Fruit fly (Drosophila melanogaster) whole organism, embryonic: ENCODE data around the gene Vha16-2.
A peak's percentile ranks its signal among the peaks of the same experiment; 100 is the strongest.

ENCODE experiments used
- Ada2b ChIP-seq: fragments of 200-800 bp; sonication (Bioruptor generic); IDR thresholded peaks from 2 replicates; pipeline ENCODE4 v1.3.6; 2022; ENCODE audit warnings: missing biosample characterization, missing genetic modification characterization
- Blimp-1 ChIP-seq: fragments of 200-800 bp; sonication (Bioruptor generic); optimal IDR thresholded peaks from 3 replicates; lab custom pipeline; 2018; ENCODE audit warnings: missing biosample characterization, missing genetic modification characterization, mild to moderate bottlenecking, moderate library complexity, missing genetic modification reagents
- BtbVII ChIP-seq: fragments of 200-800 bp; sonication (Bioruptor generic); optimal IDR thresholded peaks from 3 replicates; lab custom pipeline; 2017; ENCODE audit warnings: missing biosample characterization, mild to moderate bottlenecking, missing genetic modification characterization
- CG10267 ChIP-seq: fragments of 200-800 bp; sonication (Bioruptor generic); optimal IDR thresholded peaks from 2 replicates; lab custom pipeline; 2018; ENCODE audit warnings: missing biosample characterization, mild to moderate bottlenecking, missing genetic modification characterization, moderate library complexity
- CG10979 ChIP-seq: fragments of 200-800 bp; sonication (Bioruptor generic); optimal IDR thresholded peaks from 2 replicates; lab custom pipeline; 2018; ENCODE audit warnings: missing biosample characterization, mild to moderate bottlenecking, missing genetic modification characterization, moderate library complexity
- CG11085 ChIP-seq: fragments of 200-800 bp; sonication (Bioruptor generic); IDR thresholded peaks from 2 replicates; pipeline ENCODE4 v1.3.6; 2022; ENCODE audit warnings: missing biosample characterization, missing genetic modification characterization
- CG11247 ChIP-seq: fragments of 200-800 bp; sonication (Bioruptor generic); IDR thresholded peaks from 2 replicates; pipeline ENCODE4 v1.3.6; 2022; ENCODE audit warnings: missing biosample characterization, missing genetic modification characterization
- CG11504 ChIP-seq: fragments of 200-800 bp; sonication (Bioruptor generic); optimal IDR thresholded peaks from 3 replicates; lab custom pipeline; 2019; ENCODE audit warnings: missing biosample characterization, mild to moderate bottlenecking, missing genetic modification characterization, moderate library complexity
- CG13296 ChIP-seq: fragments of 200-800 bp; sonication (Bioruptor generic); optimal IDR thresholded peaks from 3 replicates; lab custom pipeline; 2018; ENCODE audit warnings: missing biosample characterization, mild to moderate bottlenecking, missing genetic modification characterization
- CG13775 ChIP-seq: fragments of 200-800 bp; sonication (Bioruptor generic); optimal IDR thresholded peaks from 3 replicates; lab custom pipeline; 2017; ENCODE audit warnings: missing biosample characterization, mild to moderate bottlenecking, missing genetic modification characterization
- CG14710 ChIP-seq: fragments of 200-800 bp; sonication (Bioruptor generic); optimal IDR thresholded peaks from 3 replicates; lab custom pipeline; 2019; ENCODE audit warnings: missing biosample characterization, mild to moderate bottlenecking, missing genetic modification characterization, moderate library complexity
- CG17328 ChIP-seq: fragments of 200-800 bp; sonication (Bioruptor generic); IDR thresholded peaks from 2 replicates; pipeline ENCODE4 v1.3.6; 2022; ENCODE audit warnings: missing biosample characterization, missing genetic modification characterization
- CG17385 ChIP-seq: fragments of 200-800 bp; sonication (Bioruptor generic); optimal IDR thresholded peaks from 3 replicates; lab custom pipeline; 2018; ENCODE audit warnings: missing biosample characterization, mild to moderate bottlenecking, missing genetic modification characterization
- CG18262 ChIP-seq: fragments of 200-800 bp; optimal IDR thresholded peaks from 3 replicates; lab custom pipeline; 2019; ENCODE audit warnings: missing biosample characterization, mild to moderate bottlenecking, missing genetic modification characterization, moderate library complexity
- CG18599 ChIP-seq: fragments of 200-800 bp; sonication (Bioruptor generic); optimal IDR thresholded peaks from 3 replicates; lab custom pipeline; 2017; ENCODE audit warnings: missing biosample characterization, missing genetic modification characterization, mild to moderate bottlenecking, moderate library complexity, missing genetic modification reagents
- CG2199 ChIP-seq: fragments of 200-800 bp; sonication (Bioruptor generic); IDR thresholded peaks from 3 replicates; pipeline ENCODE4 v1.3.6; 2022; ENCODE audit warnings: missing biosample characterization, missing genetic modification characterization
- CG30403 ChIP-seq: fragments of 200-800 bp; sonication (Bioruptor generic); optimal IDR thresholded peaks from 3 replicates; lab custom pipeline; 2016; ENCODE audit warnings: missing biosample characterization, missing genetic modification characterization
- CG31441 ChIP-seq: fragments of 200-800 bp; sonication (Bioruptor generic); IDR thresholded peaks from 2 replicates; pipeline ENCODE4 v1.3.6; 2022; ENCODE audit warnings: missing biosample characterization, missing genetic modification characterization
- CG3281 ChIP-seq: fragments of 200-800 bp; sonication (Bioruptor generic); optimal IDR thresholded peaks from 3 replicates; lab custom pipeline; 2017; ENCODE audit warnings: missing biosample characterization, mild to moderate bottlenecking, missing genetic modification characterization
- CG6813 ChIP-seq: fragments of 200-800 bp; sonication (Bioruptor generic); optimal IDR thresholded peaks from 2 replicates; lab custom pipeline; 2017; ENCODE audit warnings: missing biosample characterization, missing genetic modification characterization, mild to moderate bottlenecking, moderate library complexity, missing genetic modification reagents
- Camta ChIP-seq: fragments of 200-800 bp; sonication (Bioruptor generic); optimal IDR thresholded peaks from 2 replicates; lab custom pipeline; 2016; ENCODE audit warnings: missing biosample characterization, missing genetic modification characterization
- E2f1 ChIP-seq: fragments of 200-800 bp; sonication (Bioruptor generic); IDR thresholded peaks from 2 replicates; pipeline ENCODE4 v1.3.6; 2022; ENCODE audit warnings: missing biosample characterization, missing genetic modification characterization
- H15 ChIP-seq: fragments of 200-800 bp; sonication (Bioruptor generic); IDR thresholded peaks from 3 replicates; pipeline ENCODE4 v1.3.6; 2022; ENCODE audit warnings: missing biosample characterization, missing genetic modification characterization
- HLH4C ChIP-seq: fragments of 200-800 bp; sonication (Bioruptor generic); IDR thresholded peaks from 3 replicates; pipeline ENCODE4 v1.3.6; 2022; ENCODE audit warnings: missing biosample characterization, missing genetic modification characterization; ENCODE audit not compliant: partially characterized antibody
- Max ChIP-seq: fragments of 200-800 bp; sonication (Bioruptor generic); optimal IDR thresholded peaks from 2 replicates; lab custom pipeline; 2016; ENCODE audit warnings: missing biosample characterization, mild to moderate bottlenecking, missing genetic modification characterization
- Pdp1 ChIP-seq, 2 experiments: fragments of 200-800 bp; sonication (Bioruptor generic); optimal IDR thresholded peaks; 3 replicates each; lab custom pipeline; 2016; ENCODE audit warnings: missing biosample characterization in 2 of 2, missing genetic modification characterization in 2 of 2, mild to moderate bottlenecking in 1 of 2, moderate library complexity in 1 of 2
- Sox100B ChIP-seq: fragments of 200-800 bp; sonication (Bioruptor generic); optimal IDR thresholded peaks from 3 replicates; lab custom pipeline; 2018; ENCODE audit warnings: missing biosample characterization, mild to moderate bottlenecking, missing genetic modification characterization
- ara ChIP-seq: fragments of 200-800 bp; sonication (Bioruptor generic); IDR thresholded peaks from 2 replicates; pipeline ENCODE4 v1.3.6; 2022; ENCODE audit warnings: missing biosample characterization, missing genetic modification characterization
- ato ChIP-seq: fragments of 200-800 bp; sonication (Bioruptor generic); IDR thresholded peaks from 2 replicates; pipeline ENCODE4 v1.3.6; 2022; ENCODE audit warnings: missing biosample characterization, missing genetic modification characterization; ENCODE audit not compliant: partially characterized antibody
- btn ChIP-seq: fragments of 200-800 bp; sonication (Bioruptor generic); optimal IDR thresholded peaks from 2 replicates; lab custom pipeline; 2016; ENCODE audit warnings: missing biosample characterization, missing genetic modification characterization
- cad ChIP-seq: fragments of >200 bp; optimal IDR thresholded peaks from 2 replicates; lab custom pipeline; 2017; ENCODE audit warnings: missing biosample characterization, missing genetic modification characterization
- dati ChIP-seq: fragments of 200-800 bp; sonication (Bioruptor generic); IDR thresholded peaks from 2 replicates; pipeline ENCODE4 v1.3.6; 2022; ENCODE audit warnings: missing biosample characterization, missing genetic modification characterization
- dmrt99B ChIP-seq: fragments of 200-800 bp; sonication (Bioruptor generic); optimal IDR thresholded peaks from 2 replicates; lab custom pipeline; 2018; ENCODE audit warnings: missing biosample characterization, mild to moderate bottlenecking, missing genetic modification characterization, moderate library complexity
- ems ChIP-seq: fragments of 200-800 bp; sonication (Bioruptor generic); optimal IDR thresholded peaks from 3 replicates; lab custom pipeline; 2016; ENCODE audit warnings: missing biosample characterization, missing genetic modification characterization
- fd96Cb ChIP-seq: fragments of 200-800 bp; sonication (Bioruptor generic); optimal IDR thresholded peaks from 2 replicates; lab custom pipeline; 2018; ENCODE audit warnings: missing biosample characterization, mild to moderate bottlenecking, missing genetic modification characterization, moderate library complexity
- gem ChIP-seq: fragments of 200-800 bp; sonication (Bioruptor generic); optimal IDR thresholded peaks from 2 replicates; lab custom pipeline; 2019; ENCODE audit warnings: missing biosample characterization, mild to moderate bottlenecking, missing genetic modification characterization, moderate library complexity
- kah ChIP-seq: fragments of 200-800 bp; sonication (Bioruptor generic); optimal IDR thresholded peaks from 2 replicates; lab custom pipeline; 2018; ENCODE audit warnings: missing biosample characterization, mild to moderate bottlenecking, missing genetic modification characterization
- ken ChIP-seq: fragments of 200-800 bp; sonication (Bioruptor generic); IDR thresholded peaks from 3 replicates; pipeline ENCODE4 v1.3.6; 2022; ENCODE audit warnings: missing biosample characterization, missing genetic modification characterization
- lab ChIP-seq: fragments of 200-800 bp; sonication (Bioruptor generic); optimal IDR thresholded peaks from 3 replicates; lab custom pipeline; 2017; ENCODE audit warnings: missing biosample characterization, missing genetic modification characterization, mild to moderate bottlenecking, moderate library complexity, missing genetic modification reagents
- pan ChIP-seq, 4 experiments: fragments of >200 bp in 3 of 4; fragments of 200-800 bp in 1 of 4; sonication (Bioruptor generic) in 1 of 4; optimal IDR thresholded peaks in 3 of 4; IDR thresholded peaks in 1 of 4; 2 replicates each; pipeline versions ENCODE4 v1.3.6 to Lab custom; 2017 to 2022; ENCODE audit warnings: missing biosample characterization in 2 of 4, missing genetic modification characterization in 2 of 4, mixed read lengths in 1 of 4
- phol ChIP-seq: fragments of 200-800 bp; sonication (Bioruptor generic); optimal IDR thresholded peaks from 3 replicates; lab custom pipeline; 2018; ENCODE audit warnings: missing biosample characterization, mild to moderate bottlenecking, missing genetic modification characterization, moderate library complexity
- prd ChIP-seq, 3 experiments: fragments of >200 bp in 2 of 3; fragments of 200-800 bp in 1 of 3; sonication (Bioruptor generic) in 1 of 3; optimal IDR thresholded peaks in 2 of 3; IDR thresholded peaks in 1 of 3; 2 replicates in 2 of 3; 3 replicates in 1 of 3; pipeline versions ENCODE4 v1.3.6 to Lab custom; 2017 to 2022; ENCODE audit warnings: missing biosample characterization in 1 of 3, missing genetic modification characterization in 1 of 3
- pzg ChIP-seq: fragments of 200-800 bp; sonication (Bioruptor generic); optimal IDR thresholded peaks from 3 replicates; lab custom pipeline; 2018; ENCODE audit warnings: missing biosample characterization, mild to moderate bottlenecking, missing genetic modification characterization, moderate library complexity
- sc ChIP-seq, 3 experiments: fragments of >200 bp in 2 of 3; fragments of 200-800 bp in 1 of 3; sonication (Bioruptor generic) in 1 of 3; optimal IDR thresholded peaks; 2 replicates in 2 of 3; 3 replicates in 1 of 3; lab custom pipeline; 2017; ENCODE audit warnings: mild to moderate bottlenecking in 1 of 3, missing biosample characterization in 1 of 3, missing genetic modification characterization in 1 of 3, missing genetic modification reagents in 1 of 3
- twi ChIP-seq: fragments of 200-800 bp; optimal IDR thresholded peaks from 2 replicates; lab custom pipeline; 2019; ENCODE audit warnings: missing biosample characterization, mild to moderate bottlenecking, missing genetic modification characterization, moderate library complexity
- wor ChIP-seq: fragments of 200-800 bp; sonication (Bioruptor generic); IDR thresholded peaks from 2 replicates; pipeline ENCODE4 v1.3.6; 2022; ENCODE audit warnings: missing biosample characterization, missing genetic modification characterization
- zfh1 ChIP-seq: fragments of 200-800 bp; sonication (Bioruptor generic); IDR thresholded peaks from 3 replicates; pipeline ENCODE4 v1.3.6; 2022; ENCODE audit warnings: missing biosample characterization, missing genetic modification characterization

Gene Vha16-2

DNA sequence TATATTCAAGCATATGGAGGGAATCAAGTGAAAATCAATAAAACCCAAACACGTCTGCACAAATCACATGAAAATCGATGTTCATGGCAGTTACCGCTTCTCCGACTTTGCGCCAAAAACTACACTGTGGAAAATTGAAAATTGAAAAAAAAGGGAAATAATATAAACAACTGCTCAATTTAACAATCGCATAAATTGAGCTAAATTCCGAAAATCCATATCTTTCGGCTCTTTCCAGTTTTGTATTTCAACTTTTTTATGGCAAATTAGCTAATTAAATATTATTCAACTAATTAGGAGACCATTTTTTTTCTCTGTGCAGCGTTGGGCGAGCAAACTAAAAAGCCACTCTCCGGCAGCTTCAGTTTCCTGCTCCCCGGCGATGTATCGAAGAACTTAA is 9.7 kb downstream of the Vha16-2 start (continued):
- TF ChIP-seq dmrt99B (tag; lab: Kevin White, UChicago) (peak; percentile 55), CG31441 (GFP tag; lab: Robert Waterston, UW) (peak; percentile 59), BtbVII (GFP tag; lab: Kevin White, UChicago) (peak; percentile 4), CG11085 (GFP tag; lab: Robert Waterston, UW) (no peak), CG18262 (peak; percentile 27), CG3281 (GFP tag; lab: Kevin White, UChicago) (peak; percentile 45), CG10979 (peak; percentile 57), CG18599 (peak; percentile 65), Blimp-1 (GFP tag; lab: Kevin White, UChicago) (peak; percentile 59), lab (GFP tag; lab: Kevin White, UChicago) (peak; percentile 45), CG30403 (peak; percentile 33), pan (optimal IDR thresholded peaks at IDR 0.05; lab: Kevin White, UChicago) (no peak), pan (GFP tag; optimal IDR thresholded peaks at IDR 0.05 in 1 of 2, IDR thresholded peaks at IDR 0.05 in 1 of 2) (peak in 1 of 2 experiments; percentile 44), fd96Cb (tag; lab: Kevin White, UChicago) (peak; percentile 52), kah (GFP tag; lab: Kevin White, UChicago) (no peak), pzg (no peak), Sox100B (GFP tag; lab: Kevin White, UChicago) (peak; percentile 39), ara (peak; percentile 7; the same call in 1 of the 2 replicates), ato (GFP tag; lab: Robert Waterston, UW) (no peak), CG6813 (GFP tag; lab: Kevin White, UChicago) (peak; percentile 20), Pdp1 (GFP tag; optimal IDR thresholded peaks at IDR 0.05; lab: Kevin White, UChicago) (peak in 1 of 2 experiments; percentile 9), wor (peak; percentile 11; the same call in 1 of the 2 replicates), CG17328 (GFP tag; lab: Robert Waterston, UW) (0 out of 2 replicates have a peak, but pooled peaks have one; percentile 9), CG13296 (GFP tag; lab: Kevin White, UChicago) (peak; percentile 2)

DNA sequence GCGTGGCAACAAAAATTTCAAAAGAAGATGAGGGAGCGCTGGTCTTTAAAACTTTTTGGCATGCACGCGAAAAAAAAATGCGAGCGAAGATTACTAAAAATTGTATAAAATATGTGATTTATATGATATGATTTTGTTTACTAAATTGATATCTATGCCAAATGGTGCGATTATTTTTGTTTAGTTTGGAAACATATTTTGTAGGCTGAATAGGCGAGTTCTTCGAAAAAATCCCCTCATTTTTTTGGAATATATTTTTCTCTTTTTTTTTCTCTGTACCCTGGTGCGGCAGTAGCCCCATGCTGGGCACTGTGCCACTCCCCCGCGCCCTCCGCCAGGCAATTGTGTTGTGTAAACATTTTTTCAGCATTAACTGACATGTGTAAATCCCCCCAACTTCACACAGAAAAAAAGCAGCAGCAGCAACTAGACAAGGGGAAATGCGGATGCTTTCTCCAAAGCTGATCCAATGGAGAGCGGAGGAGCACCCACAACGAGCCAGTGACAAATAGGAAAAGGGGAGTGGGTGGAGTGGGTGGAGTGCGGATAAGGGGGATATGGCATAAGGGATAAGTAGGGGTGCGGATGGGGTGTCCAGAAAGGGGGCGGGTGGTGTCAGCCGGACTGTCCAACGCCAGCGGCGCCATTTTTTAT is 11.3 kb downstream of the Vha16-2 start:
- TF ChIP-seq CG11247 (no peak), sc (optimal IDR thresholded peaks at IDR 0.05; lab: Kevin White, UChicago) (no peak), sc (GFP tag; optimal IDR thresholded peaks at IDR 0.05; lab: Kevin White, UChicago) (peak; percentile 7), dati (GFP tag; lab: Robert Waterston, UW) (no peak), btn (GFP tag; lab: Kevin White, UChicago) (no peak), cad (no peak), CG13775 (GFP tag; lab: Kevin White, UChicago) (no peak), HLH4C (no peak), Max (GFP tag; lab: Kevin White, UChicago) (peak; percentile 5), prd (optimal IDR thresholded peaks at IDR 0.05; lab: Kevin White, UChicago) (no peak), prd (GFP tag; IDR thresholded peaks at IDR 0.05; lab: Robert Waterston, UW) (peak; percentile 23; the same call in 1 of the 3 replicates), CG2199 (0 out of 3 replicates have a peak, but pooled peaks have one; percentile 11), phol (tag; lab: Kevin White, UChicago) (peak; percentile 35), CG14710 (tag; lab: Kevin White, UChicago) (peak; percentile 13), Camta (GFP tag; lab: Kevin White, UChicago) (peak; percentile 3), CG17385 (GFP tag; lab: Kevin White, UChicago) (peak; percentile 17), zfh1 (peak; percentile 42; the same call in 1 of the 3 replicates), CG10267 (tag; lab: Kevin White, UChicago) (peak; percentile 28), ems (GFP tag; lab: Kevin White, UChicago) (peak; percentile 13), ken (GFP tag; lab: Robert Waterston, UW) (no peak), CG11504 (tag; lab: Kevin White, UChicago) (peak; percentile 42), gem (tag; lab: Kevin White, UChicago) (peak; percentile 24), Ada2b (0 out of 2 replicates have a peak, but pooled peaks have one; percentile 10), H15 (GFP tag; lab: Robert Waterston, UW) (no peak; the same call in 2 of the 3 replicates), twi (tag; lab: Kevin White, UChicago) (peak; percentile 14), E2f1 (GFP tag; lab: Robert Waterston, UW) (0 out of 2 replicates have a peak, but pooled peaks have one; percentile 22)
